Worm (Caenorhabditis elegans): ENCODE measurements around the gene F35H8.12.
A peak's percentile ranks its signal among the peaks of the same experiment; 100 is the strongest.

F35H8.12 gene

DNA sequence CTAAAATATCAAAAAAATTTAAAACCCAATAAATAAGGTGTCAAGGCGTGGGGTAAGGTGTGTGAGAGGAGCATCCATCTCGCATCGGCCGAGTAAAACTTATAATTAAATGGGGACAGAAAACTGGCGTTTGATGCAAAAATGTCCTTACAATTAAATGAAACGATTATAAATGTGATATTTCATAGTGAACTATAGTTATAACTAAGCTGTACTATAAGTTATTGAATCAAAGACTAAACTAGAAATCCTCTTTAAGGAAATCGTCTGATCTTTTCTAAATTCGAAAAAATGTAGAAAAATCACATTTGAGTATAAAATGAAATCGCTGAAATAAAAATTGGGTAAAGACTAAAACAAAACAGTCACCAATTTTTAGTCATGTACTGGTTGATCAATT is 918 bp upstream of the F35H8.12 start, which contains the start of gene sra-6:
Gene sra-6, minus strand, starts transcription at position 101 of the 400 bp plus-strand sequence.
- no peak for TF ChIP-seq aly-1 (tag; optimal IDR thresholded peaks at IDR 0.05)
- TF ChIP-seq tbx-37 (GFP tag; conservative IDR thresholded peaks at IDR 0.05): no peak
- TF ChIP-seq tbx-11 (GFP tag; IDR thresholded peaks at IDR 0.05): no peak
- TF ChIP-seq sea-1 (GFP tag; conservative IDR thresholded peaks at IDR 0.05): no peak
- no peak for TF ChIP-seq ama-1 (optimal IDR thresholded peaks at IDR 0.05)
- no peak for TF ChIP-seq B0310.2 (tag; optimal IDR thresholded peaks at IDR 0.05)

DNA sequence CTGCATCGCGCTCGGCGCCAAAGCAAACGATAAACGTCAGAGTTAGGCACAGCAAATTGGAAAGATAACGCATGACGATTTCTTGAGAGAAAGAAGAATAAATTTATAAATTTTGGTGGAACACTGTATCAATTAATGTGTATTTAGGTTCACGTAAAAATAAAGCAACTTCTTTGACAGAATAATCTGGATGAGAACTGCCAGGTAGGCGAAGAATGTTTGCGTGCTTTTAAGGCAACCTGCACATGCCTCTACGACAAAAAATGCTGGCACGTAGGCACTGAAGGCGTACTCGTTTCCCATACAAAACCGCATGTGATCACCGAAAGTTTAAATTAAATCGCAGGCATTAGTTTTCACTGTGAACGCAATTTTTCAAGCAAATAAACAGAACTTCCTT is 1.5 kb downstream of the F35H8.12 start, which contains the start of gene F35H8.1:
Gene F35H8.1, minus strand, starts transcription at position 101 of the 400 bp plus-strand sequence.
- no peak for TF ChIP-seq ets-7 (tag; optimal IDR thresholded peaks at IDR 0.05)
- no peak for TF ChIP-seq ceh-13 (GFP tag; optimal IDR thresholded peaks at IDR 0.05)
- TF ChIP-seq B0310.2 (tag; optimal IDR thresholded peaks at IDR 0.05): no peak
- TF ChIP-seq hmbx-1 (tag; optimal IDR thresholded peaks at IDR 0.05): no peak
- no peak for TF ChIP-seq tra-4 (tag; optimal IDR thresholded peaks at IDR 0.05)
- TF ChIP-seq scrt-1 (GFP tag; IDR thresholded peaks at IDR 0.05): no peak
- TF ChIP-seq pes-1 (GFP tag; IDR thresholded peaks at IDR 0.05): no peak
- no peak for TF ChIP-seq ceh-36 (tag; optimal IDR thresholded peaks at IDR 0.05)
- no peak for TF ChIP-seq hnd-1 (tag; optimal IDR thresholded peaks at IDR 0.05)
- TF ChIP-seq tbx-11 (GFP tag; IDR thresholded peaks at IDR 0.05): no peak

DNA sequence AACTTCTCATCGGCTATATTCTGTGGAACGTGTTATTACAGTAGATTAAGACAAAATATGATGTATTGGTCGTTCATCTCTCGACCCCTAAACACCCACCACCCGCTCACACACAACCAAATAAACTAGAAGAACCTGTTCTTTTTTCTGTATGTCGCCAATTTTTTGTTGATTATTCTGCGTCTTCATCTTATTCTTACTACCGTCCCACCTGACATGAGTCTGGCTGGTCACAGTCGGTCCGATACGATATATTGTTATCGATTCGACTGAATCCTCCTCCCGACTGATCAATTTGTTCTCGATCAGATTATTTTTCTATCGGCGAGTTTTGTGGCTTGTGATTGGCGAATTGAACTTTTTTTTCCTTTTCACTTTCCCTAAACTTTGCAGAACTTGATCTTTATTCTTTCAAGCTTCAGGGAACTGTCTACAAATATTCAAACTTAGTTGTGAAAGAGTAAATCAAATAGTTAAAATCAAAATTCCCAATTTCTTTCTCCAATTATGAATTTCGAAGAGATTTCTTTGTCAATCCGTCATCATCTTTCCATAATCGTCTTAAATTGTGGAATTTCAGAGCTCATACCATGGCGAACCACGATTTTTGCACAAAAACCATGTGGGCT is 3.4 kb downstream of the F35H8.12 start, which contains the start of gene F35H8.2:
Gene F35H8.2, plus strand, starts transcription at position 579 of the 629 bp plus-strand sequence.
- no peak for TF ChIP-seq ceh-36 (tag; optimal IDR thresholded peaks at IDR 0.05)
- no peak for TF ChIP-seq hmg-4 (GFP tag; optimal IDR thresholded peaks at IDR 0.05)
- no peak for TF ChIP-seq tbx-37 (GFP tag; conservative IDR thresholded peaks at IDR 0.05)
- TF ChIP-seq B0310.2 (tag; optimal IDR thresholded peaks at IDR 0.05): no peak
- no peak for TF ChIP-seq ama-1 (optimal IDR thresholded peaks at IDR 0.05)
- TF ChIP-seq hmbx-1 (tag; optimal IDR thresholded peaks at IDR 0.05): no peak
- TF ChIP-seq hnd-1 (tag; optimal IDR thresholded peaks at IDR 0.05): no peak
- no peak for TF ChIP-seq sea-1 (GFP tag; conservative IDR thresholded peaks at IDR 0.05)
- no peak for TF ChIP-seq F13C5.2 (tag; optimal IDR thresholded peaks at IDR 0.05)
- TF ChIP-seq ets-7 (tag; optimal IDR thresholded peaks at IDR 0.05): no peak
- TF ChIP-seq flt-1 (GFP tag; IDR thresholded peaks at IDR 0.05): no peak
- TF ChIP-seq tbx-11 (GFP tag; IDR thresholded peaks at IDR 0.05): no peak
- no peak for TF ChIP-seq pes-1 (GFP tag; IDR thresholded peaks at IDR 0.05)
- TF ChIP-seq ceh-13 (GFP tag; optimal IDR thresholded peaks at IDR 0.05): no peak
- no peak for TF ChIP-seq aly-1 (tag; optimal IDR thresholded peaks at IDR 0.05)

DNA sequence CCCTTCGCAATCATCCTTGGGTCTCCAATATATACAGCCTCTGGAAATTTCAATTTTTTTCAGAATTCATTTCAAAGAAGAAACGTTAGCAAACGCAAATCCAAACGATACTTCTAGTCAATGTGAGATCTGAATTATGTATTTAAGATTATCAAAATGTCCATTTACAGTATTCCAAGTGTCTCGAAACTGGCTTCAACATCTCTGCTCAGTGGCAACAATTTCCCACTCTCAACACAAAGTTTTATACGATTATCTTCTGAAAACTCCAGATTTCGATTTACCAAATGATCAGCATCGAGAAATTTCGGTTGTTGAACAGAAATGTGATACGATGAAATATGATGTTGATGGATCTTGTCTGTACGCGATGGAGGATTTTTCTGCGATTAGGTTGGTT is 4.9 kb downstream of the F35H8.12 start:
- TF ChIP-seq aly-1 (tag; optimal IDR thresholded peaks at IDR 0.05) (no peak), F13C5.2 (tag; optimal IDR thresholded peaks at IDR 0.05) (no peak), scrt-1 (GFP tag; IDR thresholded peaks at IDR 0.05) (no peak), tra-4 (tag; optimal IDR thresholded peaks at IDR 0.05) (no peak), hmg-4 (GFP tag; optimal IDR thresholded peaks at IDR 0.05) (no peak), ama-1 (optimal IDR thresholded peaks at IDR 0.05) (no peak), ceh-36 (tag; optimal IDR thresholded peaks at IDR 0.05) (no peak), tbx-11 (GFP tag; IDR thresholded peaks at IDR 0.05) (no peak), B0310.2 (tag; optimal IDR thresholded peaks at IDR 0.05) (no peak), sea-1 (GFP tag; conservative IDR thresholded peaks at IDR 0.05) (no peak), ceh-13 (GFP tag; optimal IDR thresholded peaks at IDR 0.05) (no peak), hmbx-1 (tag; optimal IDR thresholded peaks at IDR 0.05) (no peak)

DNA sequence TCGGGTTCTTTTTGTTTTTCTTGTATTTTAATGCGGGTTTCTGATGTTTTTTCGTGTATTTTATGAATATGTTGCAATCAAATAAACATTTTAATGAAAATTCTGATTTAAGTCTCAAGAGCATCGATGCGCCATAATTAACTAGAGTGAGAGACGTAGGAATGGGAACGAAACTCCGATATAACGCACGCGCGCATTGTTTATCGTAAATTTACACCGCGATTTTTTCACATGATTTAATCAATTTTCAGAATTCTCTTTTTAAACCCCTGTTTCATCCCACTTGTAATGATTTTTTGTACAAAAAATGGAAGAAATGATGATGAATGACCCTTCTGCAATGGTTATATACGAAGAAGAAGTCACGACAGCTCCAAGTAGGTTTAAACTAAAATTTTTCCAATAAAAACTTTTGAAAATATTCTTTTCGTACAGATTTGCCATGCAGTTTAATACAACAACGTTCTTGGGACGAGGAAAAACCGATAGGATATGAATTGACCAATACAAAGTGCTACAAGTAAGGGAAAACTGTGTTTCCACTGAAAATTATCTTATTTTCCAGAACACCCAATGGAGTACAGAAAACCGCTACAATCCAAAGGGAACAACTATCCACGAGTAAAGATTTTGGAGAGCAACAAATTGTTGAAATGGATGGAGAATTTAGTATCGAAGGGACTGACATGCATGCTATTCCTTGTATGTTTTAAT is 6.0 kb downstream of the F35H8.12 start, which contains the start of gene zfp-2:
Gene zfp-2, plus strand, starts transcription at position 214 of the 714 bp plus-strand sequence.
- no peak for TF ChIP-seq ets-7 (tag; optimal IDR thresholded peaks at IDR 0.05)
- no peak for TF ChIP-seq ama-1 (optimal IDR thresholded peaks at IDR 0.05)
- no peak for TF ChIP-seq scrt-1 (GFP tag; IDR thresholded peaks at IDR 0.05)
- TF ChIP-seq F13C5.2 (tag; optimal IDR thresholded peaks at IDR 0.05): peak; percentile 8

DNA sequence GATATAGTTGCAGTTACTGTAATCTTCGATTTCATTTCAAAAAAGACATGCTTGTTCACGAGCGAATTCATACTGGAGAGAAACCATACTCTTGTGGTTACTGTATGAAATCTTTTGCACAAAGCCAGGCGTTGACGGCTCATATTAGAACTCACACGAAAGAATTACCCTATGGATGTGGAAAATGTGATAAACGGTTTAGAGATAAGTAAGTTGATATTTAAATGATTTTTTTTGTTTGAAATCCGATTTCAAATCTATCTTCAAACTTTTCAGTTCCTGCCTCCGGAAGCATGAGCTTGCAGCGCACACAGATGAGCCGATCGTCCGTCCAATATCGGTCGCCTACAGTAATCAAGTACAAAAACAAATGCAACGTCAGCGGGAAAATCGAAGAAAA is 7.3 kb downstream of the F35H8.12 start:
- TF ChIP-seq ceh-36 (tag; optimal IDR thresholded peaks at IDR 0.05) (no peak), tbx-11 (GFP tag; IDR thresholded peaks at IDR 0.05) (no peak), pes-1 (GFP tag; IDR thresholded peaks at IDR 0.05) (no peak), F13C5.2 (tag; optimal IDR thresholded peaks at IDR 0.05) (no peak), aly-1 (tag; optimal IDR thresholded peaks at IDR 0.05) (no peak), ets-7 (tag; optimal IDR thresholded peaks at IDR 0.05) (no peak)

DNA sequence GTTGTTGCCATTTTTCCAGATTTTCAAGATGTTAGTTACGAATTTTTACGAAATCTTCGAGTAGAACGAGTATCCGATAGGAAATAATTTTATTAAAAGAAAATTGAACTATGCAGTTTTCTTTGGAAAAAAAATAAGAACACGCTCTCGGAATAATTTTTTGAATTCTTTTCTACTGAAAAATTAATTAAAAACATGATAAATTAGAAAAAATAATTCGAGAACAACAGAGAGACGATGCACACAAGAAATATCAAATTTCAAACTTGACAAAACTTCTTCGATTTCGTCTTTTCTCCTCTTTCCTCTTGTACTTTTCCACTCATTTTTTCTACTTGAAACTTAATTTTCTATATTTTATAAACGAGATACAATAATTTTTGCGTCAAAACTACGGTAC is 8.3 kb downstream of the F35H8.12 start, which contains the start of gene F35H8.4:
Gene F35H8.4, minus strand, starts transcription at position 101 of the 400 bp plus-strand sequence.
- no peak for TF ChIP-seq tbx-11 (GFP tag; IDR thresholded peaks at IDR 0.05)
- no peak for TF ChIP-seq tra-4 (tag; optimal IDR thresholded peaks at IDR 0.05)
- no peak for TF ChIP-seq hnd-1 (tag; optimal IDR thresholded peaks at IDR 0.05)
- no peak for TF ChIP-seq pes-1 (GFP tag; IDR thresholded peaks at IDR 0.05)
- TF ChIP-seq ceh-13 (GFP tag; optimal IDR thresholded peaks at IDR 0.05): no peak
- no peak for TF ChIP-seq aly-1 (tag; optimal IDR thresholded peaks at IDR 0.05)
- no peak for TF ChIP-seq sea-1 (GFP tag; conservative IDR thresholded peaks at IDR 0.05)
- TF ChIP-seq tbx-37 (GFP tag; conservative IDR thresholded peaks at IDR 0.05): no peak

DNA sequence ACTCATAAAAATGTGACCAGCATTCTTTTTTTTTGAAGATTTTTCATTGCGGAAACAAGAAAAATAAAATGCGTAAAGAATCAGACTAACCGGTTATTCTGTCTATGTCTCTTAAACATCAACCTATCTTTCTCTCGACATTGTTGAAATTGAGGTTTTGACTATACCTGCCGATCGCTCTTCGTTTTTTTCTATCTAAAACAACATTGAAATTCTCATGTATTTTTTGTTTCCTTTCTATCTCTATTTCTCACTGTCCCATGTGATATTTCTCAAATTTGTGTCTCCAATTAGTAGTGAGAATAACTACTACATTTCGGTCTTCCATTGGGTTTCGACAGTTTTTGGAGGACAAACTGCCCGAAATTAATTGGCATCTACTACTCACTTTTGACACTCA is 9.3 kb downstream of the F35H8.12 start:
- TF ChIP-seq hmg-4 (GFP tag; optimal IDR thresholded peaks at IDR 0.05) (no peak), ets-7 (tag; optimal IDR thresholded peaks at IDR 0.05) (no peak), hmbx-1 (tag; optimal IDR thresholded peaks at IDR 0.05) (no peak), sea-1 (GFP tag; conservative IDR thresholded peaks at IDR 0.05) (no peak), flt-1 (GFP tag; IDR thresholded peaks at IDR 0.05) (no peak), scrt-1 (GFP tag; IDR thresholded peaks at IDR 0.05) (no peak), F13C5.2 (tag; optimal IDR thresholded peaks at IDR 0.05) (no peak), pes-1 (GFP tag; IDR thresholded peaks at IDR 0.05) (no peak), ama-1 (optimal IDR thresholded peaks at IDR 0.05) (no peak), ceh-36 (tag; optimal IDR thresholded peaks at IDR 0.05) (no peak), aly-1 (tag; optimal IDR thresholded peaks at IDR 0.05) (no peak)
